Worm (Caenorhabditis elegans) whole organism, young adult: ENCODE data around the gene sek-5.
A peak's percentile ranks its signal among the peaks of the same experiment; 100 is the strongest.

Experiments used
- B0019.2 ChIP-seq: fragments of 200-800 bp; sonication (Bioruptor generic); conservative IDR thresholded peaks from 2 replicates; pipeline ENCODE4 v1.3.6; 2022; ENCODE audit warnings: missing genetic modification reagents, missing genetic modification characterization, missing compliant biosample characterization
- F23B12.7 ChIP-seq: sonication (generic microtip); optimal IDR thresholded peaks from 2 replicates; lab custom pipeline; 2017; ENCODE audit warnings: missing genetic modification characterization, mild to moderate bottlenecking, missing compliant biosample characterization, antibody characterized with exemption, moderate library complexity; ENCODE audit not compliant: insufficient read depth
- F33H1.4 ChIP-seq: fragments of 200-800 bp; sonication (Bioruptor generic); IDR thresholded peaks from 2 replicates; pipeline ENCODE4 v1.3.6; 2022; ENCODE audit warnings: missing genetic modification reagents, missing genetic modification characterization, missing compliant biosample characterization
- F37B4.10 ChIP-seq: fragments of 200-800 bp; sonication (Bioruptor generic); IDR thresholded peaks from 2 replicates; pipeline ENCODE4 v1.3.6; 2022; ENCODE audit warnings: missing genetic modification characterization, missing compliant biosample characterization
- F49E8.2 ChIP-seq: sonication (generic microtip); optimal IDR thresholded peaks from 3 replicates; lab custom pipeline; 2017; ENCODE audit warnings: missing genetic modification characterization, mild to moderate bottlenecking, missing compliant biosample characterization, antibody characterized with exemption, moderate library complexity; ENCODE audit not compliant: insufficient read depth
- F52B5.7 ChIP-seq: sonication (generic microtip); optimal IDR thresholded peaks from 2 replicates; lab custom pipeline; 2016; ENCODE audit warnings: mild to moderate bottlenecking, missing genetic modification characterization, missing compliant biosample characterization
- F57A8.1 ChIP-seq: fragments of 200-800 bp; sonication (Bioruptor generic); optimal IDR thresholded peaks from 2 replicates; lab custom pipeline; 2018; ENCODE audit warnings: mild to moderate bottlenecking, missing genetic modification characterization, moderate library complexity, missing compliant biosample characterization
- K12H6.12 ChIP-seq: fragments of 200-800 bp; sonication (Bioruptor generic); optimal IDR thresholded peaks from 2 replicates; lab custom pipeline; 2018; ENCODE audit warnings: mild to moderate bottlenecking, missing genetic modification characterization, missing compliant biosample characterization
- Y53F4B.3 ChIP-seq: fragments of 200-800 bp; sonication (Bioruptor generic); IDR thresholded peaks from 2 replicates; pipeline ENCODE4 v1.3.6; 2022; ENCODE audit warnings: missing genetic modification reagents, missing genetic modification characterization, missing compliant biosample characterization
- Y56A3A.18 ChIP-seq: fragments of 200-800 bp; sonication (Bioruptor generic); IDR thresholded peaks from 2 replicates; pipeline ENCODE4 v1.3.6; 2022; ENCODE audit warnings: missing genetic modification reagents, missing genetic modification characterization, missing compliant biosample characterization
- Y95B8A.8 ChIP-seq: fragments of 200-800 bp; sonication (Bioruptor generic); IDR thresholded peaks from 2 replicates; pipeline ENCODE4 v1.3.6; 2022; ENCODE audit warnings: missing genetic modification reagents, missing genetic modification characterization, missing compliant biosample characterization
- attf-3 ChIP-seq: fragments of 200-800 bp; sonication (Bioruptor generic); conservative IDR thresholded peaks from 2 replicates; pipeline ENCODE4 v1.3.6; 2022; ENCODE audit warnings: missing genetic modification reagents, missing genetic modification characterization, missing compliant biosample characterization
- attf-6 ChIP-seq: fragments of 200-800 bp; sonication (Bioruptor generic); IDR thresholded peaks from 2 replicates; pipeline ENCODE4 v1.3.6; 2022; ENCODE audit warnings: missing genetic modification reagents, missing genetic modification characterization, missing compliant biosample characterization
- bed-1 ChIP-seq: fragments of 200-800 bp; sonication (Bioruptor generic); IDR thresholded peaks from 2 replicates; pipeline ENCODE4 v1.3.6; 2022; ENCODE audit warnings: missing genetic modification reagents, missing genetic modification characterization, missing compliant biosample characterization
- ccch-3 ChIP-seq: fragments of 200-800 bp; sonication (Bioruptor generic); optimal IDR thresholded peaks from 2 replicates; lab custom pipeline; 2018; ENCODE audit warnings: mild to moderate bottlenecking, missing genetic modification characterization, missing compliant biosample characterization
- ceh-27 ChIP-seq: fragments of 200-800 bp; sonication (Bioruptor generic); optimal IDR thresholded peaks from 2 replicates; lab custom pipeline; 2018; ENCODE audit warnings: mild to moderate bottlenecking, missing genetic modification characterization, moderate library complexity, missing compliant biosample characterization
- chd-7 ChIP-seq: sonication (generic microtip); optimal IDR thresholded peaks from 2 replicates; lab custom pipeline; 2016; ENCODE audit warnings: mild to moderate bottlenecking, missing genetic modification characterization, moderate library complexity, missing compliant biosample characterization
- dox-1 ChIP-seq: fragments of 200-800 bp; sonication (Bioruptor generic); IDR thresholded peaks from 2 replicates; pipeline ENCODE4 v1.3.6; 2022; ENCODE audit warnings: missing genetic modification reagents, missing genetic modification characterization, missing compliant biosample characterization
- egl-18 ChIP-seq: fragments of 200-800 bp; sonication (Bioruptor generic); IDR thresholded peaks from 2 replicates; pipeline ENCODE4 v1.3.6; 2022; ENCODE audit warnings: missing genetic modification reagents, missing genetic modification characterization, missing compliant biosample characterization
- fkh-3 ChIP-seq: sonication (generic microtip); optimal IDR thresholded peaks from 2 replicates; lab custom pipeline; 2016; ENCODE audit warnings: mild to moderate bottlenecking, missing genetic modification characterization, missing compliant biosample characterization
- him-1 ChIP-seq: sonication (generic microtip); optimal IDR thresholded peaks from 2 replicates; lab custom pipeline; 2016; ENCODE audit warnings: missing genotype, missing genetic modification reagents, missing genetic modification characterization, missing compliant biosample characterization
- hlh-26 ChIP-seq: fragments of 200-800 bp; sonication (Bioruptor generic); conservative IDR thresholded peaks from 2 replicates; pipeline ENCODE4 v1.3.6; 2022; ENCODE audit warnings: missing genetic modification reagents, missing genetic modification characterization, missing compliant biosample characterization
- hsf-1 ChIP-seq: fragments of 200-800 bp; sonication (Bioruptor generic); IDR thresholded peaks from 2 replicates; pipeline ENCODE4 v1.3.6; 2022; ENCODE audit warnings: missing genetic modification reagents, missing genetic modification characterization, missing compliant biosample characterization
- lin-35 ChIP-seq, 3 experiments: fragments of 150-350 bp in 2 of 3; sonication (generic microtip) in 1 of 3; optimal IDR thresholded peaks; 2 replicates each; lab custom pipeline; 2014 to 2018; ENCODE audit warnings: missing biosample characterization in 3 of 3, missing genetic modification characterization in 3 of 3, missing genetic modification reagents in 3 of 3
- lin-54 ChIP-seq: fragments of 200-800 bp; sonication (Bioruptor generic); optimal IDR thresholded peaks from 2 replicates; lab custom pipeline; 2018; ENCODE audit warnings: mild to moderate bottlenecking, missing genetic modification characterization, missing compliant biosample characterization
- lir-1 ChIP-seq: fragments of 200-800 bp; sonication (Bioruptor generic); conservative IDR thresholded peaks from 2 replicates; pipeline ENCODE4 v1.3.6; 2022; ENCODE audit warnings: missing genetic modification reagents, missing genetic modification characterization, missing compliant biosample characterization
- nfya-1 ChIP-seq: sonication (generic microtip); optimal IDR thresholded peaks from 2 replicates; lab custom pipeline; 2017; ENCODE audit warnings: antibody characterized with exemption, missing compliant biosample characterization, missing genetic modification characterization, borderline replicate concordance; ENCODE audit not compliant: insufficient read depth
- nfyb-1 ChIP-seq: fragments of 200-800 bp; sonication (Bioruptor generic); IDR thresholded peaks from 2 replicates; pipeline ENCODE4 v1.3.6; 2022; ENCODE audit warnings: missing genetic modification reagents, missing genetic modification characterization, missing compliant biosample characterization
- nhr-80 ChIP-seq: sonication (generic microtip); optimal IDR thresholded peaks from 2 replicates; lab custom pipeline; 2016; ENCODE audit warnings: missing genetic modification characterization, missing compliant biosample characterization
- pbrm-1 ChIP-seq: fragments of 200-800 bp; sonication (Bioruptor generic); IDR thresholded peaks from 2 replicates; pipeline ENCODE4 v1.3.6; 2022; ENCODE audit warnings: missing genetic modification reagents, missing genetic modification characterization, missing compliant biosample characterization
- rcor-1 ChIP-seq: fragments of 200-800 bp; sonication (Bioruptor generic); IDR thresholded peaks from 2 replicates; pipeline ENCODE4 v1.3.6; 2022; ENCODE audit warnings: missing genetic modification reagents, missing genetic modification characterization, missing compliant biosample characterization
- rec-8 ChIP-seq, 2 experiments: sonication (generic microtip); optimal IDR thresholded peaks; 2 replicates each; lab custom pipeline; 2016; ENCODE audit warnings: mild to moderate bottlenecking in 2 of 2, missing genetic modification characterization in 2 of 2, missing genetic modification reagents in 2 of 2, missing genotype in 2 of 2, missing biosample characterization in 1 of 2, missing compliant biosample characterization in 1 of 2, moderate library complexity in 1 of 2
- repo-1 ChIP-seq: sonication (generic microtip); optimal IDR thresholded peaks from 2 replicates; lab custom pipeline; 2017; ENCODE audit warnings: mild to moderate bottlenecking, missing genetic modification characterization, missing compliant biosample characterization
- sdz-38 ChIP-seq: sonication (generic microtip); optimal IDR thresholded peaks from 2 replicates; lab custom pipeline; 2016; ENCODE audit warnings: missing genotype, missing genetic modification characterization, missing compliant biosample characterization
- sea-2 ChIP-seq: fragments of 200-800 bp; sonication (Bioruptor generic); IDR thresholded peaks from 2 replicates; pipeline ENCODE4 v1.3.6; 2022; ENCODE audit warnings: missing genetic modification characterization, missing compliant biosample characterization
- snpc-1.3 ChIP-seq: sonication (generic microtip); optimal IDR thresholded peaks from 2 replicates; lab custom pipeline; 2017; ENCODE audit warnings: missing genetic modification characterization, mild to moderate bottlenecking, missing compliant biosample characterization, antibody characterized with exemption, moderate library complexity, missing genotype, missing genetic modification reagents; ENCODE audit not compliant: insufficient read depth
- snpc-3.4 ChIP-seq: sonication (generic microtip); optimal IDR thresholded peaks from 2 replicates; lab custom pipeline; 2017; ENCODE audit warnings: missing genetic modification characterization, mild to moderate bottlenecking, missing compliant biosample characterization, antibody characterized with exemption, moderate library complexity, missing genotype, missing genetic modification reagents
- sptf-2 ChIP-seq: fragments of 200-800 bp; sonication (Bioruptor generic); optimal IDR thresholded peaks from 2 replicates; lab custom pipeline; 2018; ENCODE audit warnings: mild to moderate bottlenecking, missing genetic modification characterization, missing compliant biosample characterization
- tlf-1 ChIP-seq: fragments of 200-800 bp; sonication (Bioruptor generic); optimal IDR thresholded peaks from 2 replicates; lab custom pipeline; 2018; ENCODE audit warnings: mild to moderate bottlenecking, missing genetic modification characterization, missing compliant biosample characterization
- unc-130 ChIP-seq: sonication (generic microtip); optimal IDR thresholded peaks from 2 replicates; lab custom pipeline; 2016; ENCODE audit warnings: missing genetic modification reagents, missing genetic modification characterization, missing compliant biosample characterization
- ztf-18 ChIP-seq: sonication (generic microtip); optimal IDR thresholded peaks from 2 replicates; lab custom pipeline; 2016; ENCODE audit warnings: missing genotype, mild to moderate bottlenecking, missing genetic modification characterization, missing compliant biosample characterization
- ztf-25 ChIP-seq: fragments of 200-800 bp; sonication (Bioruptor generic); IDR thresholded peaks from 2 replicates; pipeline ENCODE4 v1.3.6; 2022; ENCODE audit warnings: missing genetic modification reagents, missing genetic modification characterization, missing compliant biosample characterization
- ztf-28 ChIP-seq: fragments of 200-800 bp; sonication (Bioruptor generic); IDR thresholded peaks from 2 replicates; pipeline ENCODE4 v1.3.6; 2022; ENCODE audit warnings: missing genetic modification reagents, missing genetic modification characterization, missing compliant biosample characterization

The sek-5 gene

DNA sequence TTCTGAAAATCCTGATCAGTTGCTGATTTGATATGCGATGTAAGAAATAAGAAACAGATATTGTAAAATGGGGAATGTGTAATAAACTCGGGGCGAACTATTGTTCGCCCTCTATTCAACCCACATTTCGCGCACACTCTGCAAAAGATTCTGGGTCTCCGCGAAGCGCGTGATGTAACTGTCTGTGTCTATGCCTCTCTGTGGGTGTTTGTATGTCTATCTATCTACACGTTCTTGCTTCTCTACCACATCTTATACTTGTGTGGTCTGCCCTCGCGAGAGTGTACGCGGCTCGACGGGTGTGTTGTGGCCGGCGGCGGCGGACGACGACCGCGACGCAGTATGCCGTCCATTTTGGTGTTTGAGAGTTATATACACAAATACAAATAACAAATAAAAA lies 40.9 kb upstream of the sek-5 start (continued):
- TF ChIP-seq repo-1 (tag; lab: Kevin White, UChicago) (no peak), unc-130 (GFP tag; lab: Kevin White, UChicago) (no peak), lin-35 (GFP tag; optimal IDR thresholded peaks at IDR 0.05; lab: Kevin White, UChicago) (no peak), lir-1 (GFP tag; lab: Robert Waterston, UW) (no peak), F23B12.7 (tag; lab: Kevin White, UChicago) (no peak), lin-54 (GFP tag; lab: Kevin White, UChicago) (no peak), pbrm-1 (peak; percentile 20; the same call in 1 of the 2 replicates), attf-3 (GFP tag; lab: Robert Waterston, UW) (no peak), sdz-38 (tag; lab: Kevin White, UChicago) (no peak), F49E8.2 (tag; lab: Kevin White, UChicago) (no peak), ceh-27 (peak; percentile 73), dox-1 (GFP tag; lab: Robert Waterston, UW) (no peak; the same call in 1 of the 2 replicates), egl-18 (no peak), F57A8.1 (GFP tag; lab: Kevin White, UChicago) (no peak), him-1 (tag; lab: Kevin White, UChicago) (no peak), Y56A3A.18 (GFP tag; lab: Robert Waterston, UW) (no peak), sptf-2 (no peak), F37B4.10 (GFP tag; lab: Robert Waterston, UW) (no peak), tlf-1 (no peak), nfya-1 (no peak), K12H6.12 (tag; lab: Kevin White, UChicago) (peak; percentile 47)
- TF ChIP-seq, all 124 proteins: peak for 16

DNA sequence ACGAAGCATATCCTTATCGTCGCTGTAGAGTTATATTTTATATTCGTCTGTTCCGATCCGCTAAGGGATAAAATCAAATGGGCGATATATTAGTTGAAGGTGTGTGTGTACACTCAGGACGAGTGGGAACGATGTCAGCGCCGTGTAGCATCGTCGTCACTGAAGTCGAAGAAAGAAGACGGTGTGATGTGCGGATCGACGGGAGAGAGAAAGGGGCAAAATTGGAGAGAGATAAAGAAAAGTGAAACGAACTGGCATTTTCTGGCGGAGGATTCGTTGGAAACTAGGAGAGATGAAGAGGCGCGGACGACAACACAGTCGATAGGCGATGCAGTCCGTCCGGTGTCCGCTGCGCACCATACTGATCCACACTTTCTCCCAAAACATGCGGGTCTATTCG lies 39.4 kb upstream of the sek-5 start, which contains the start of gene C26B9.3:
C26B9.3 (plus strand) TSS at position 343 of the 400 bp plus-strand sequence.
- TF ChIP-seq hlh-26 (GFP tag; lab: Robert Waterston, UW) = no peak
- TF ChIP-seq K12H6.12 (tag; lab: Kevin White, UChicago) = no peak
- no peak for TF ChIP-seq bed-1
- TF ChIP-seq tlf-1 = no peak
- no peak for TF ChIP-seq F33H1.4
- TF ChIP-seq Y95B8A.8 (GFP tag; lab: Robert Waterston, UW) = no peak
- TF ChIP-seq attf-6 (GFP tag; lab: Robert Waterston, UW) = no peak
- no peak for TF ChIP-seq nfyb-1 (GFP tag; lab: Robert Waterston, UW)

DNA sequence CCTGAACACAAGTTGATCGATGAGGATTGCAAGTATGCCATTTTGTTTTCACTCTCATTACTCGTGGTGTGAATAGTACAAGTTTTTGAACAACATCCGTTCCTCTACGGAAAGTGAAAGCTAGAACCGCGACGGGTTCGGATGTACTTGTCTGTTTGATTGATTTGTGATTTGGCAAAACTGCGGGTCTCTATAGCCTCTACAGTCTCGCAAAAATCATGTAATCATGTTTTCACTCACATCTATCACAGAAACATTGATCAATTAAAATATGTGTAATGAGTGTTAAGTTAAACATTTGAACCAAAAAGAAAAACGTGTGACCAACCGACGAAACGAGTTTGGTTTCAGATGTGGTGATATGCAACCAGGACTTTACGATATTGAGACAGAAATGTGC lies 38.0 kb upstream of the sek-5 start:
- TF ChIP-seq chd-7 (tag; lab: Kevin White, UChicago) (no peak), fkh-3 (tag; lab: Kevin White, UChicago) (no peak), Y53F4B.3 (GFP tag; lab: Robert Waterston, UW) (no peak), ztf-18 (tag; lab: Kevin White, UChicago) (no peak), snpc-3.4 (tag; lab: Kevin White, UChicago) (no peak), F33H1.4 (no peak), B0019.2 (GFP tag; lab: Robert Waterston, UW) (no peak), rec-8 (tag; optimal IDR thresholded peaks at IDR 0.05; lab: Kevin White, UChicago) (no peak), dox-1 (GFP tag; lab: Robert Waterston, UW) (no peak), ccch-3 (GFP tag; lab: Kevin White, UChicago) (no peak), hsf-1 (GFP tag; lab: Robert Waterston, UW) (no peak), rcor-1 (GFP tag; lab: Robert Waterston, UW) (no peak), nhr-80 (tag; lab: Kevin White, UChicago) (no peak), snpc-1.3 (no peak), F52B5.7 (tag; lab: Kevin White, UChicago) (no peak), Y56A3A.18 (GFP tag; lab: Robert Waterston, UW) (no peak), ztf-28 (GFP tag; lab: Robert Waterston, UW) (no peak), sea-2 (no peak), ztf-25 (GFP tag; lab: Robert Waterston, UW) (no peak)
